Fruit fly (Drosophila melanogaster): ENCODE results near the gene spel1.

dm6 chr2L:14409428-14409933 lies 47.6 kb downstream of the spel1 start, which contains the start of gene elB:
- TF ChIP-seq CTCF (optimal IDR thresholded peaks at IDR 0.05) (no peak), CG8478 (optimal IDR thresholded peaks at IDR 0.05) (no peak)
